Fruit fly (Drosophila melanogaster) whole organism: ENCODE data around the gene Naxd.

ENCODE experiments used
- CG8478 ChIP-seq: fragments of >200 bp; optimal IDR thresholded peaks from 2 replicates; lab custom pipeline; 2018; ENCODE audit warnings: inconsistent platforms
- Dll ChIP-seq: fragments of >200 bp; optimal IDR thresholded peaks from 2 replicates; lab custom pipeline; 2017
- EcR ChIP-seq, 2 experiments: fragments of >200 bp; optimal IDR thresholded peaks; 2 replicates each; lab custom pipeline; 2017; ENCODE audit warnings: missing biosample characterization in 2 of 2, missing genetic modification characterization in 2 of 2, missing genetic modification reagents in 2 of 2
- pan ChIP-seq: fragments of >200 bp; optimal IDR thresholded peaks from 2 replicates; lab custom pipeline; 2017
- psq ChIP-seq: fragments of >200 bp; optimal IDR thresholded peaks from 2 replicates; lab custom pipeline; 2017
- usp ChIP-seq: fragments of >200 bp; optimal IDR thresholded peaks from 2 replicates; lab custom pipeline; 2017; ENCODE audit warnings: missing biosample characterization, missing genetic modification characterization, mixed read lengths

Naxd gene

dm6 chr3L:19097665-19098082 lies at the start of gene Naxd, which contains the start of gene CG14079:
Gene Naxd (minus strand): TSS chr3L:19097709.
Gene CG14079 (plus strand): TSS chr3L:19097999.
- no peak for TF ChIP-seq psq (lab: Kevin White, UChicago)
- no peak for TF ChIP-seq Dll (lab: Kevin White, UChicago)
- no peak for TF ChIP-seq EcR (GFP tag; optimal IDR thresholded peaks at IDR 0.05; lab: Kevin White, UChicago)
- no peak for TF ChIP-seq pan
- TF ChIP-seq usp (GFP tag; lab: Kevin White, UChicago) = no peak
- TF ChIP-seq CG8478 (lab: Kevin White, UChicago) = no peak

dm6 chr3L:19147169-19147568 lies 49.7 kb upstream of the Naxd start:
- TF ChIP-seq CG8478 (lab: Kevin White, UChicago) = no peak
- no peak for TF ChIP-seq Dll (lab: Kevin White, UChicago)
- no peak for TF ChIP-seq psq (lab: Kevin White, UChicago)
- no peak for TF ChIP-seq usp (GFP tag; lab: Kevin White, UChicago)
- no peak for TF ChIP-seq EcR (GFP tag; optimal IDR thresholded peaks at IDR 0.05; lab: Kevin White, UChicago)
- TF ChIP-seq pan = no peak

- no peak for TF ChIP-seq usp (GFP tag; lab: Kevin White, UChicago)
- TF ChIP-seq pan = no peak
Measured at dm6 chr3L:19143940-19144571, 46.5 kb upstream of the Naxd start.

dm6 chr3L:19142587-19142986 lies 45.1 kb upstream of the Naxd start:
- TF ChIP-seq psq (lab: Kevin White, UChicago) = no peak
- no peak for TF ChIP-seq EcR (GFP tag; optimal IDR thresholded peaks at IDR 0.05; lab: Kevin White, UChicago)
- no peak for TF ChIP-seq CG8478 (lab: Kevin White, UChicago)
- TF ChIP-seq usp (GFP tag; lab: Kevin White, UChicago) = no peak
- TF ChIP-seq Dll (lab: Kevin White, UChicago) = no peak
- TF ChIP-seq pan = no peak

dm6 chr3L:19140084-19141011 lies 42.8 kb upstream of the Naxd start:
- TF ChIP-seq pan (no peak), Dll (lab: Kevin White, UChicago) (no peak), psq (lab: Kevin White, UChicago) (no peak), EcR (GFP tag; optimal IDR thresholded peaks at IDR 0.05; lab: Kevin White, UChicago) (no peak), CG8478 (lab: Kevin White, UChicago) (no peak), usp (GFP tag; lab: Kevin White, UChicago) (no peak)

dm6 chr3L:19138925-19139503 lies 41.5 kb upstream of the Naxd start, which contains the start of gene CG14082:
Gene CG14082 (minus strand): TSS chr3L:19138975.
- TF ChIP-seq CG8478 (lab: Kevin White, UChicago) (no peak), psq (lab: Kevin White, UChicago) (no peak), Dll (lab: Kevin White, UChicago) (no peak), EcR (GFP tag; optimal IDR thresholded peaks at IDR 0.05; lab: Kevin White, UChicago) (no peak), usp (GFP tag; lab: Kevin White, UChicago) (no peak), pan (no peak)

dm6 chr3L:19132586-19132985 lies 35.1 kb upstream of the Naxd start:
- TF ChIP-seq psq (lab: Kevin White, UChicago) (no peak), CG8478 (lab: Kevin White, UChicago) (no peak), usp (GFP tag; lab: Kevin White, UChicago) (no peak)

dm6 chr3L:19129565-19129964 lies 32.1 kb upstream of the Naxd start, which contains the start of gene Spn75F:
Gene Spn75F (minus strand): TSS chr3L:19129665.
- TF ChIP-seq usp (GFP tag; lab: Kevin White, UChicago) (no peak), EcR (GFP tag; optimal IDR thresholded peaks at IDR 0.05; lab: Kevin White, UChicago) (no peak), CG8478 (lab: Kevin White, UChicago) (no peak), pan (no peak), Dll (lab: Kevin White, UChicago) (no peak), psq (lab: Kevin White, UChicago) (no peak)

dm6 chr3L:19100188-19100587 lies 2.7 kb upstream of the Naxd start, which contains the start of gene Gem2:
Gene Gem2 (minus strand): TSS chr3L:19100363.
- no peak for TF ChIP-seq pan
- TF ChIP-seq Dll (lab: Kevin White, UChicago) = no peak
- TF ChIP-seq usp (GFP tag; lab: Kevin White, UChicago) = no peak
- TF ChIP-seq CG8478 (lab: Kevin White, UChicago) = no peak
- TF ChIP-seq psq (lab: Kevin White, UChicago) = no peak
- no peak for TF ChIP-seq EcR (GFP tag; optimal IDR thresholded peaks at IDR 0.05; lab: Kevin White, UChicago)

- TF ChIP-seq Dll (lab: Kevin White, UChicago) = no peak
- TF ChIP-seq pan = no peak
- TF ChIP-seq CG8478 (lab: Kevin White, UChicago) = no peak
- no peak for TF ChIP-seq usp (GFP tag; lab: Kevin White, UChicago)
- no peak for TF ChIP-seq EcR (GFP tag; optimal IDR thresholded peaks at IDR 0.05; lab: Kevin White, UChicago)
- no peak for TF ChIP-seq psq (lab: Kevin White, UChicago)
Measured at dm6 chr3L:19097102-19097501, 407 bp downstream of the Naxd start.

dm6 chr3L:19096032-19096431 lies 1.5 kb downstream of the Naxd start, which contains the start of gene CNPYb:
Gene CNPYb (minus strand): TSS chr3L:19096217.
- no peak for TF ChIP-seq Dll (lab: Kevin White, UChicago)
- no peak for TF ChIP-seq psq (lab: Kevin White, UChicago)
- no peak for TF ChIP-seq EcR (GFP tag; optimal IDR thresholded peaks at IDR 0.05; lab: Kevin White, UChicago)
- TF ChIP-seq pan = no peak
- TF ChIP-seq CG8478 (lab: Kevin White, UChicago) = no peak
- no peak for TF ChIP-seq usp (GFP tag; lab: Kevin White, UChicago)
